Worm (Caenorhabditis elegans) whole organism, L4 larva: Measurements from ENCODE around the gene C25H3.11.

Source experiments
- ceh-20 ChIP-seq: fragments of 200-800 bp; sonication (Bioruptor generic); IDR thresholded peaks from 2 replicates; pipeline ENCODE4 v1.3.6; 2022; ENCODE audit warnings: missing genetic modification reagents, missing genetic modification characterization, missing compliant biosample characterization
- daf-12 ChIP-seq: fragments of 150-350 bp; optimal IDR thresholded peaks from 2 replicates; lab custom pipeline; 2014; ENCODE audit warnings: missing biosample characterization, missing genetic modification reagents, missing genetic modification characterization
- hmg-1.1 ChIP-seq: fragments of 200-800 bp; sonication (Bioruptor generic); IDR thresholded peaks from 2 replicates; pipeline ENCODE4 v1.3.6; 2022; ENCODE audit warnings: missing genetic modification reagents, missing genetic modification characterization, missing compliant biosample characterization
- lin-15B ChIP-seq: fragments of 150-350 bp; sonication (generic microtip); optimal IDR thresholded peaks from 3 replicates; lab custom pipeline; 2014; ENCODE audit warnings: missing biosample characterization, missing genetic modification characterization
- lsy-2 ChIP-seq, 2 experiments: fragments of 150-350 bp in 1 of 2; sonication (generic microtip) in 1 of 2; optimal IDR thresholded peaks; 2 replicates each; lab custom pipeline; 2014 to 2017; ENCODE audit warnings: missing biosample characterization in 2 of 2, missing genetic modification characterization in 2 of 2
- mep-1 ChIP-seq: fragments of 150-350 bp; sonication (generic microtip); optimal IDR thresholded peaks from 3 replicates; lab custom pipeline; 2014; ENCODE audit warnings: missing biosample characterization, missing genetic modification characterization
- nhr-25 ChIP-seq: sonication (generic microtip); optimal IDR thresholded peaks from 2 replicates; lab custom pipeline; 2017; ENCODE audit warnings: missing genetic modification characterization, mild to moderate bottlenecking, missing compliant biosample characterization, antibody characterized with exemption, moderate library complexity, borderline replicate concordance; ENCODE audit not compliant: insufficient read depth
- nhr-6 ChIP-seq: fragments of 150-350 bp; optimal IDR thresholded peaks from 2 replicates; lab custom pipeline; 2014; ENCODE audit warnings: missing biosample characterization, missing genetic modification characterization
- pqm-1 ChIP-seq: sonication (generic microtip); optimal IDR thresholded peaks from 2 replicates; lab custom pipeline; 2017; ENCODE audit warnings: missing biosample characterization, missing genetic modification characterization
- snpc-4 ChIP-seq: fragments of 150-350 bp; optimal IDR thresholded peaks from 2 replicates; lab custom pipeline; 2014; ENCODE audit warnings: missing biosample characterization, missing genetic modification characterization
- tag-97 ChIP-seq: fragments of 200-800 bp; sonication (Bioruptor generic); IDR thresholded peaks from 2 replicates; pipeline ENCODE4 v1.3.6; 2022; ENCODE audit warnings: missing genetic modification characterization, missing compliant biosample characterization
- unc-39 ChIP-seq: sonication (generic microtip); optimal IDR thresholded peaks from 2 replicates; lab custom pipeline; 2017; ENCODE audit warnings: missing biosample characterization, missing genetic modification characterization

- TF ChIP-seq snpc-4 (tag; lab: Kevin White, UChicago) (no peak), unc-39 (tag; lab: Kevin White, UChicago) (no peak), mep-1 (peak; percentile 5), hmg-1.1 (GFP tag; lab: Robert Waterston, UW) (no peak), ceh-20 (no peak), nhr-6 (tag; lab: Kevin White, UChicago) (no peak), tag-97 (GFP tag; lab: Robert Waterston, UW) (no peak), pqm-1 (no peak), lin-15B (tag; lab: Kevin White, UChicago) (no peak), nhr-25 (tag; lab: Kevin White, UChicago) (no peak), lsy-2 (tag; optimal IDR thresholded peaks at IDR 0.05; lab: Kevin White, UChicago) (no peak), daf-12 (no peak)
These were observed 23.3 kb upstream of the C25H3.11 start for ce11 chrII:5712126-5712525.
